Worm (Caenorhabditis elegans): ENCODE results near the gene mdt-30.

ce11 chrIII:8017053-8017452 is 10.8 kb downstream of the mdt-30 start:
- TF ChIP-seq med-1 (GFP tag; optimal IDR thresholded peaks at IDR 0.05; ENCODE audit: insufficient read depth) (no peak), T22C8.4 (GFP tag; IDR thresholded peaks at IDR 0.05) (no peak), ztf-23 (GFP tag; IDR thresholded peaks at IDR 0.05) (no peak), flt-1 (GFP tag; IDR thresholded peaks at IDR 0.05) (no peak)

All from whole organism, midembryonic.